Worm (Caenorhabditis elegans) whole organism, dauer: Measurements from ENCODE around the gene ZK809.5.

Experiments
- unc-62 ChIP-seq: sonication (generic microtip); optimal IDR thresholded peaks from 2 replicates; lab custom pipeline; 2017; ENCODE audit warnings: missing biosample characterization, missing genetic modification reagents, missing genetic modification characterization

Gene ZK809.5

ce11 chrIV:11693493-11693892, 37.0 kb downstream of the ZK809.5 start, which contains the start of gene ZK792.12:
ZK792.12 (plus strand) TSS chrIV:11693793.
- TF ChIP-seq unc-62: no peak

DNA sequence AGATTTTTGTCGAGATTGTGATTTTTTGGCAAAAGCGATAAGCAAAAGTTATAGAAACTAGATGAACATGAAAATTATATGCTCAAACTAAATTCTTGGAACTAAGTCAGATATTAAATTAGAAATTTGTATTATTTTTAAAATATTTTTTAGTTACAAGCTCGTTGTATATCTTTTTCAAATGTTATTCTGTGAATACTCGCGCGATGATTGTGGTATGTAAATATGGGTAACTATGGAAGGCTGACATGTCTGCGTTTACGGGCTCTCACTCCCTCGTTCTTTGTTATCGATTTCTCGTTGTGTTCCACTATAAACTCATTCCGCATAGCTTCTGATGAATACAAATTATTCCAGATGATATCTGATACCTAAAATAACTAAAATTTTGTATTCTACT, 37.6 kb downstream of the ZK809.5 start, which contains the start of gene ZK792.7:
Gene ZK792.7 (plus strand): TSS at position 301 of the 400 bp plus-strand sequence.
- TF ChIP-seq unc-62: no peak

- no peak for TF ChIP-seq unc-62
Measured at ce11 chrIV:11695634-11696033, 39.1 kb downstream of the ZK809.5 start.

- TF ChIP-seq unc-62: no peak
Measured at ce11 chrIV:11697514-11697913, 41.0 kb downstream of the ZK809.5 start.

- TF ChIP-seq unc-62: no peak
Measured at ce11 chrIV:11700100-11700499, 43.6 kb downstream of the ZK809.5 start.

ce11 chrIV:11700752-11701151, 44.2 kb downstream of the ZK809.5 start, which contains the start of gene dpy-20:
dpy-20 (minus strand) TSS chrIV:11700852.
- TF ChIP-seq unc-62: no peak

DNA sequence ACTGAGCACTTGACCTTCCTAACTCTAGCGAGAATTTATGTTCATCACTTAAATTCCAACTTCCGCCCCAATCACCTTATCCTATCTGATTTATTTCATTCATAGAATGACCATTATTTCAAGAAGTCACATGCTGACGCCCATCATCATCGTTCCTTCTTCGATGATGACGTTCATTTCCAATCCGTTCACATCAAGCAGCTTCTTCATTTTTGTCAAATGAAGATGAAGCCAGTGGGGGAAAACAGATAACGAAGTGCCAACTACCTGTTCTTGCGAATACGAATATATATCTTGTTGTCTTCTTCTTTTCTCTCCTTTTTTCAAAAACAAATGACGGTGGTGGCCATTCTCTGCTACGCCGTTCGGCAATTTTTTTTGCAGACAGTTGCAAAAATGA, 45.3 kb downstream of the ZK809.5 start:
- TF ChIP-seq unc-62: no peak

ce11 chrIV:11703685-11704296, 47.3 kb downstream of the ZK809.5 start, which contains the start of the genes T22B3.3 and alg-3:
T22B3.3 (minus strand) TSS chrIV:11703785.
alg-3 (plus strand) TSS chrIV:11704246.
- TF ChIP-seq unc-62: no peak
